Fruit fly (Drosophila melanogaster): ENCODE measurements around the gene CG17375.

- TF ChIP-seq Ets21C (GFP tag; optimal IDR thresholded peaks at IDR 0.05) = no peak
- TF ChIP-seq CG6808 (GFP tag; optimal IDR thresholded peaks at IDR 0.05) = no peak
- TF ChIP-seq Eip78C (GFP tag) = no peak
- no peak for TF ChIP-seq CG4318 (GFP tag; optimal IDR thresholded peaks at IDR 0.05)
These were observed 18.9 kb downstream of the CG17375 start, which contains the start of gene nrv1 for dm6 chr2L:6786674-6787028.

All from whole organism, prepupa.